Fruit fly (Drosophila melanogaster) whole organism, prepupa: ENCODE results near the gene Snx3.

Source experiments
- Blimp-1 ChIP-seq: fragments of 200-800 bp; sonication (Bioruptor generic); optimal IDR thresholded peaks from 3 replicates; lab custom pipeline; 2017; ENCODE audit warnings: missing biosample characterization, missing genetic modification characterization, mild to moderate bottlenecking, moderate library complexity, missing genetic modification reagents
- Hr38 ChIP-seq: sonication (Bioruptor generic); optimal IDR thresholded peaks from 2 replicates; lab custom pipeline; 2016; ENCODE audit warnings: missing biosample characterization, missing genetic modification characterization

DNA sequence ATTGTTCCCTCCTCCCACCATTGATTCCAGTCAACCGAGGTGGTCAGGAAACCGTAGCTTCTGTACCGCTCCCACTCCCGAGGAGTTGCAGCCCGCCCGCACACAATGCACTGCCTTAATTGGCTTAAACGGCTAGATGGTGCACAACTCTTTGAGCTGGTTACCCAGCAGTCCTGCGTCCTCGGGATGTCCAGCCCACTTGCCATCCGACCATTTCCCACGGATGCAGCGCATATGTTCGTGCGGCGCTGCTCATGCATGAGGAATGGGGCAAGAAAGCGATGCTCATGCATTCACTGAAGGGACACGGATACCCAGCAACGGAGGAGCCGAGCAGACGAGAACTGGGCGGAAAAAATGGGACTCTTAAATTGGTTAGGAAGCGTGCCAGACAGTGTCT, 12.3 kb upstream of the Snx3 start:
- no peak for TF ChIP-seq Blimp-1 (GFP tag; lab: Kevin White, UChicago)
- TF ChIP-seq Hr38 (GFP tag; lab: Kevin White, UChicago), result no peak
